Worm (Caenorhabditis elegans): ENCODE results near the gene T23G4.2.

T23G4.2 gene

ce11 chrIV:13695302-13695701 is 5.9 kb upstream of the T23G4.2 start:
- no peak for TF ChIP-seq ztf-23 (GFP tag; IDR thresholded peaks at IDR 0.05)
- TF ChIP-seq T22C8.4 (GFP tag; IDR thresholded peaks at IDR 0.05), result no peak
- TF ChIP-seq ref-1 (GFP tag; conservative IDR thresholded peaks at IDR 0.05), result no peak
- TF ChIP-seq ztf-29 (GFP tag; IDR thresholded peaks at IDR 0.05), result no peak
- no peak for TF ChIP-seq med-1 (GFP tag; optimal IDR thresholded peaks at IDR 0.05; ENCODE audit: insufficient read depth)
- no peak for TF ChIP-seq tab-1 (GFP tag; IDR thresholded peaks at IDR 0.05)
- no peak for TF ChIP-seq klf-2 (GFP tag; conservative IDR thresholded peaks at IDR 0.05)

- TF ChIP-seq cog-1 (tag; optimal IDR thresholded peaks at IDR 0.05) (no peak), tab-1 (GFP tag; IDR thresholded peaks at IDR 0.05) (no peak), flt-1 (GFP tag; IDR thresholded peaks at IDR 0.05) (no peak), T22C8.4 (GFP tag; IDR thresholded peaks at IDR 0.05) (no peak), ztf-29 (GFP tag; IDR thresholded peaks at IDR 0.05) (no peak), ref-1 (GFP tag; conservative IDR thresholded peaks at IDR 0.05) (no peak), ztf-23 (GFP tag; IDR thresholded peaks at IDR 0.05) (no peak), klf-2 (GFP tag; conservative IDR thresholded peaks at IDR 0.05) (no peak), med-1 (GFP tag; optimal IDR thresholded peaks at IDR 0.05; ENCODE audit: insufficient read depth) (no peak)
Measured at ce11 chrIV:13694600-13694999, 5.2 kb upstream of the T23G4.2 start.

ce11 chrIV:13693976-13694375 is 4.6 kb upstream of the T23G4.2 start:
- TF ChIP-seq flt-1 (GFP tag; IDR thresholded peaks at IDR 0.05) (no peak), ztf-23 (GFP tag; IDR thresholded peaks at IDR 0.05) (no peak), med-1 (GFP tag; optimal IDR thresholded peaks at IDR 0.05; ENCODE audit: insufficient read depth) (no peak), T22C8.4 (GFP tag; IDR thresholded peaks at IDR 0.05) (no peak), klf-2 (GFP tag; conservative IDR thresholded peaks at IDR 0.05) (no peak), ref-1 (GFP tag; conservative IDR thresholded peaks at IDR 0.05) (no peak)

- TF ChIP-seq med-1 (GFP tag; optimal IDR thresholded peaks at IDR 0.05; ENCODE audit: insufficient read depth) (no peak), cog-1 (tag; optimal IDR thresholded peaks at IDR 0.05) (no peak), klf-2 (GFP tag; conservative IDR thresholded peaks at IDR 0.05) (no peak), ztf-29 (GFP tag; IDR thresholded peaks at IDR 0.05) (no peak), tab-1 (GFP tag; IDR thresholded peaks at IDR 0.05) (no peak), T22C8.4 (GFP tag; IDR thresholded peaks at IDR 0.05) (no peak), ztf-23 (GFP tag; IDR thresholded peaks at IDR 0.05) (no peak), flt-1 (GFP tag; IDR thresholded peaks at IDR 0.05) (no peak), ref-1 (GFP tag; conservative IDR thresholded peaks at IDR 0.05) (no peak)
Measured at ce11 chrIV:13692522-13692921, 3.2 kb upstream of the T23G4.2 start.

- TF ChIP-seq flt-1 (GFP tag; IDR thresholded peaks at IDR 0.05) (no peak), cog-1 (tag; optimal IDR thresholded peaks at IDR 0.05) (no peak), med-1 (GFP tag; optimal IDR thresholded peaks at IDR 0.05; ENCODE audit: insufficient read depth) (no peak), tab-1 (GFP tag; IDR thresholded peaks at IDR 0.05) (no peak), ztf-23 (GFP tag; IDR thresholded peaks at IDR 0.05) (no peak), klf-2 (GFP tag; conservative IDR thresholded peaks at IDR 0.05) (no peak), ref-1 (GFP tag; conservative IDR thresholded peaks at IDR 0.05) (no peak), ztf-29 (GFP tag; IDR thresholded peaks at IDR 0.05) (no peak), T22C8.4 (GFP tag; IDR thresholded peaks at IDR 0.05) (no peak)
Measured at ce11 chrIV:13687631-13688030, 1.7 kb downstream of the T23G4.2 start.

- TF ChIP-seq ztf-23 (GFP tag; IDR thresholded peaks at IDR 0.05) (no peak), tab-1 (GFP tag; IDR thresholded peaks at IDR 0.05) (no peak), med-1 (GFP tag; optimal IDR thresholded peaks at IDR 0.05; ENCODE audit: insufficient read depth) (no peak), cog-1 (tag; optimal IDR thresholded peaks at IDR 0.05) (no peak), ref-1 (GFP tag; conservative IDR thresholded peaks at IDR 0.05) (no peak), T22C8.4 (GFP tag; IDR thresholded peaks at IDR 0.05) (no peak), flt-1 (GFP tag; IDR thresholded peaks at IDR 0.05) (no peak), klf-2 (GFP tag; conservative IDR thresholded peaks at IDR 0.05) (no peak), ztf-29 (GFP tag; IDR thresholded peaks at IDR 0.05) (no peak)
Measured at ce11 chrIV:13686965-13687425, 2.4 kb downstream of the T23G4.2 start, which contains the start of gene nyn-1. nyn-1 (minus strand) TSS chrIV:13687015.

- TF ChIP-seq flt-1 (GFP tag; IDR thresholded peaks at IDR 0.05) (no peak), ztf-23 (GFP tag; IDR thresholded peaks at IDR 0.05) (no peak), cog-1 (tag; optimal IDR thresholded peaks at IDR 0.05) (no peak), T22C8.4 (GFP tag; IDR thresholded peaks at IDR 0.05) (no peak), ref-1 (GFP tag; conservative IDR thresholded peaks at IDR 0.05) (no peak), tab-1 (GFP tag; IDR thresholded peaks at IDR 0.05) (no peak), klf-2 (GFP tag; conservative IDR thresholded peaks at IDR 0.05) (no peak), ztf-29 (GFP tag; IDR thresholded peaks at IDR 0.05) (no peak), med-1 (GFP tag; optimal IDR thresholded peaks at IDR 0.05; ENCODE audit: insufficient read depth) (no peak)
Measured at ce11 chrIV:13684827-13685226, 4.5 kb downstream of the T23G4.2 start.

ce11 chrIV:13682733-13683132 is 6.6 kb downstream of the T23G4.2 start:
- TF ChIP-seq ztf-23 (GFP tag; IDR thresholded peaks at IDR 0.05), result no peak
- no peak for TF ChIP-seq ztf-29 (GFP tag; IDR thresholded peaks at IDR 0.05)
- no peak for TF ChIP-seq klf-2 (GFP tag; conservative IDR thresholded peaks at IDR 0.05)
- TF ChIP-seq ref-1 (GFP tag; conservative IDR thresholded peaks at IDR 0.05), result no peak
- TF ChIP-seq cog-1 (tag; optimal IDR thresholded peaks at IDR 0.05), result no peak
- TF ChIP-seq tab-1 (GFP tag; IDR thresholded peaks at IDR 0.05), result no peak
- TF ChIP-seq flt-1 (GFP tag; IDR thresholded peaks at IDR 0.05), result no peak
- no peak for TF ChIP-seq med-1 (GFP tag; optimal IDR thresholded peaks at IDR 0.05; ENCODE audit: insufficient read depth)

- no peak for TF ChIP-seq flt-1 (GFP tag; IDR thresholded peaks at IDR 0.05)
- TF ChIP-seq klf-2 (GFP tag; conservative IDR thresholded peaks at IDR 0.05), result no peak
- TF ChIP-seq ztf-29 (GFP tag; IDR thresholded peaks at IDR 0.05), result no peak
- no peak for TF ChIP-seq tab-1 (GFP tag; IDR thresholded peaks at IDR 0.05)
- TF ChIP-seq ref-1 (GFP tag; conservative IDR thresholded peaks at IDR 0.05), result no peak
- no peak for TF ChIP-seq cog-1 (tag; optimal IDR thresholded peaks at IDR 0.05)
- TF ChIP-seq ztf-23 (GFP tag; IDR thresholded peaks at IDR 0.05), result no peak
Measured at ce11 chrIV:13679495-13679894, 9.9 kb downstream of the T23G4.2 start.

ce11 chrIV:13678649-13679048 is 10.7 kb downstream of the T23G4.2 start, which contains the start of gene srlf-26:
srlf-26 (plus strand) TSS chrIV:13678949.
- TF ChIP-seq cog-1 (tag; optimal IDR thresholded peaks at IDR 0.05) (no peak), ztf-23 (GFP tag; IDR thresholded peaks at IDR 0.05) (no peak), ref-1 (GFP tag; conservative IDR thresholded peaks at IDR 0.05) (no peak), T22C8.4 (GFP tag; IDR thresholded peaks at IDR 0.05) (no peak), med-1 (GFP tag; optimal IDR thresholded peaks at IDR 0.05; ENCODE audit: insufficient read depth) (no peak), tab-1 (GFP tag; IDR thresholded peaks at IDR 0.05) (no peak), klf-2 (GFP tag; conservative IDR thresholded peaks at IDR 0.05) (no peak), flt-1 (GFP tag; IDR thresholded peaks at IDR 0.05) (no peak), ztf-29 (GFP tag; IDR thresholded peaks at IDR 0.05) (no peak)

Measured in whole organism, midembryonic.